Worm (Caenorhabditis elegans) whole organism, L1 larva: ENCODE measurements around the gene ugt-7.

ENCODE experiments used
- ceh-8 ChIP-seq: fragments of 200-800 bp; sonication (Bioruptor generic); optimal IDR thresholded peaks from 2 replicates; lab custom pipeline; 2018; ENCODE audit warnings: mild to moderate bottlenecking, missing genetic modification characterization, moderate library complexity, missing compliant biosample characterization
- fos-1 ChIP-seq: fragments of 150-350 bp; optimal IDR thresholded peaks from 2 replicates; lab custom pipeline; 2014; ENCODE audit warnings: missing biosample characterization, missing genetic modification characterization
- lin-13 ChIP-seq: fragments of 150-350 bp; optimal IDR thresholded peaks from 2 replicates; lab custom pipeline; 2014; ENCODE audit warnings: missing biosample characterization, missing genetic modification reagents, missing genetic modification characterization
- nhr-237 ChIP-seq: fragments of 150-350 bp; optimal IDR thresholded peaks from 2 replicates; lab custom pipeline; 2014; ENCODE audit warnings: missing biosample characterization, missing genetic modification characterization
- snpc-4 ChIP-seq: fragments of 150-350 bp; optimal IDR thresholded peaks from 2 replicates; lab custom pipeline; 2014; ENCODE audit warnings: missing biosample characterization, missing genetic modification characterization
- unc-62 ChIP-seq: fragments of 150-350 bp; optimal IDR thresholded peaks from 2 replicates; lab custom pipeline; 2014; ENCODE audit warnings: missing biosample characterization, missing genetic modification reagents, missing genetic modification characterization

DNA sequence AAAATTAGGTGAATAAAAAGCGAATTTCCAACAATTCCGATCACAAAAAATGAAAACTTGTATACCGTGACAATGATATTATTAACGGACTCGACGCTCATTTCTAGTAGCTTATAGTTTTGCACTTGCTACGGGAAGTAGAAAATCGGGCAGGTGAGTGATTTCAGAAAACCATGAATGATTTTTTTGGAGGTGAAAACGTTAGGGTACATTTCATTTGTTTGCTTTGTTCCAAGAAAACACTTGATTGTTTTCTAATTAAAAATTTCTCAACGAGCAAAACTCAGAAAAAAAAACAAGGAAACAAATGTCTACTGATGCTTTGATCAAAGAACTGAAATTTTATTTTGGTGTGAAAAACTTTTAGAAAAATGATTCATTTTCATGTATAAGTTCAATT lies 19.5 kb downstream of the ugt-7 start, which contains the start of gene srsx-12:
- TF ChIP-seq unc-62 (GFP tag; lab: Kevin White, UChicago) (no peak), ceh-8 (no peak), snpc-4 (tag; lab: Kevin White, UChicago) (no peak), nhr-237 (no peak), lin-13 (GFP tag; lab: Kevin White, UChicago) (no peak), fos-1 (tag; lab: Kevin White, UChicago) (no peak)
